Worm (Caenorhabditis elegans): ENCODE measurements around the gene T06D4.1.

- TF ChIP-seq ama-1 (optimal IDR thresholded peaks at IDR 0.05) (no peak), sea-1 (GFP tag; conservative IDR thresholded peaks at IDR 0.05) (no peak), scrt-1 (GFP tag; IDR thresholded peaks at IDR 0.05) (no peak), ets-7 (tag; optimal IDR thresholded peaks at IDR 0.05) (no peak), F13C5.2 (tag; optimal IDR thresholded peaks at IDR 0.05) (no peak), hmg-4 (GFP tag; optimal IDR thresholded peaks at IDR 0.05) (no peak), B0310.2 (tag; optimal IDR thresholded peaks at IDR 0.05) (no peak)
These were observed 34.9 kb downstream of the T06D4.1 start, which contains the start of gene nep-6 for ce11 chrII:3416528-3416927.

Data from whole organism, early embryonic.